Worm (Caenorhabditis elegans): ENCODE results near the gene C09E8.1.

- no peak for TF ChIP-seq W03F9.2 (tag; optimal IDR thresholded peaks at IDR 0.05)
- TF ChIP-seq him-1 (tag; optimal IDR thresholded peaks at IDR 0.05), result no peak
- TF ChIP-seq dao-5 (tag; optimal IDR thresholded peaks at IDR 0.05), result no peak
Observed at ce11 chrII:577632-578031, 21.3 kb downstream of the C09E8.1 start, which contains the start of gene W08F4.7.
